Fruit fly (Drosophila melanogaster): Measurements from ENCODE around the gene repo.

The repo gene

dm6 chr3R:18198518-18199118 lies 37.4 kb upstream of the repo start (continued):
- TF ChIP-seq exex (tag; optimal IDR thresholded peaks at IDR 0.05): no peak
- peak; percentile 57 for TF ChIP-seq bab2 (GFP tag; optimal IDR thresholded peaks at IDR 0.05)
- peak; percentile 39 for TF ChIP-seq CG12744 (GFP tag; optimal IDR thresholded peaks at IDR 0.05)
- peak; percentile 68 for TF ChIP-seq CG17568 (GFP tag; optimal IDR thresholded peaks at IDR 0.05)
- no peak for TF ChIP-seq CG32767 (GFP tag; IDR thresholded peaks at IDR 0.05)
- TF ChIP-seq Mes4 (GFP tag; optimal IDR thresholded peaks at IDR 0.05): peak; percentile 38
- peak; percentile 81 for TF ChIP-seq sd (tag; optimal IDR thresholded peaks at IDR 0.05)
- TF ChIP-seq bigmax (GFP tag; optimal IDR thresholded peaks at IDR 0.05): no peak
- TF ChIP-seq CG32532 (GFP tag; IDR thresholded peaks at IDR 0.05): no peak
- TF ChIP-seq CG17612 (GFP tag; IDR thresholded peaks at IDR 0.05): no peak
- TF ChIP-seq CG5180 (GFP tag; optimal IDR thresholded peaks at IDR 0.05): peak; percentile 54
- peak; percentile 16 for TF ChIP-seq sima (GFP tag; optimal IDR thresholded peaks at IDR 0.05)
- TF ChIP-seq CG43689 (GFP tag; IDR thresholded peaks at IDR 0.05): no peak
- TF ChIP-seq wdn (GFP tag; IDR thresholded peaks at IDR 0.05): no peak
- TF ChIP-seq insv (GFP tag; optimal IDR thresholded peaks at IDR 0.05): no peak
- peak; percentile 10 for TF ChIP-seq CG4820 (GFP tag; optimal IDR thresholded peaks at IDR 0.05)
- peak; percentile 70 for TF ChIP-seq BtbVII (GFP tag; optimal IDR thresholded peaks at IDR 0.05)
- TF ChIP-seq Dp (GFP tag; optimal IDR thresholded peaks at IDR 0.05): no peak
- peak; percentile 82 for TF ChIP-seq wek (GFP tag; optimal IDR thresholded peaks at IDR 0.05)
- peak; percentile 75 for TF ChIP-seq Asciz (GFP tag; optimal IDR thresholded peaks at IDR 0.05)
- TF ChIP-seq CG12769 (tag; optimal IDR thresholded peaks at IDR 0.05): peak; percentile 34
- no peak for TF ChIP-seq CG10366 (GFP tag; IDR thresholded peaks at IDR 0.05)
- no peak for TF ChIP-seq sug (tag; optimal IDR thresholded peaks at IDR 0.05)
- TF ChIP-seq CG17385 (GFP tag; optimal IDR thresholded peaks at IDR 0.05): no peak
- peak; percentile 91 for TF ChIP-seq cg (GFP tag; optimal IDR thresholded peaks at IDR 0.05)
- peak; percentile 57 for TF ChIP-seq CG4328 (GFP tag; optimal IDR thresholded peaks at IDR 0.05)
- no peak for TF ChIP-seq ranshi (GFP tag; IDR thresholded peaks at IDR 0.05)
- TF ChIP-seq gt (GFP tag; IDR thresholded peaks at IDR 0.05): no peak
- no peak for TF ChIP-seq aop (GFP tag; IDR thresholded peaks at IDR 0.05)
- TF ChIP-seq CG1602 (GFP tag; optimal IDR thresholded peaks at IDR 0.05): peak; percentile 4
- no peak for TF ChIP-seq Myb (GFP tag; optimal IDR thresholded peaks at IDR 0.05)
- TF ChIP-seq CG15073 (GFP tag; optimal IDR thresholded peaks at IDR 0.05): no peak
- peak; percentile 18 for TF ChIP-seq her (GFP tag; optimal IDR thresholded peaks at IDR 0.05)
- TF ChIP-seq oc (tag; optimal IDR thresholded peaks at IDR 0.05): no peak
- no peak for TF ChIP-seq Optix (GFP tag; IDR thresholded peaks at IDR 0.05)
- peak; percentile 18 for TF ChIP-seq CG12155 (GFP tag; optimal IDR thresholded peaks at IDR 0.05)
- TF ChIP-seq Hand (GFP tag; optimal IDR thresholded peaks at IDR 0.05): peak; percentile 49
- peak; percentile 37 for TF ChIP-seq Bdp1 (GFP tag; optimal IDR thresholded peaks at IDR 0.05)
- TF ChIP-seq CG18764 (GFP tag; optimal IDR thresholded peaks at IDR 0.05): peak; percentile 41
- peak; percentile 5 for TF ChIP-seq run (tag; optimal IDR thresholded peaks at IDR 0.05)
- TF ChIP-seq CG5953 (GFP tag; IDR thresholded peaks at IDR 0.05): no peak
- TF ChIP-seq CG12071 (GFP tag; optimal IDR thresholded peaks at IDR 0.05): peak; percentile 74
- no peak for TF ChIP-seq CG7357 (GFP tag; IDR thresholded peaks at IDR 0.05)
- TF ChIP-seq ttk (GFP tag; IDR thresholded peaks at IDR 0.05): no peak
- no peak for TF ChIP-seq nerfin-2 (GFP tag; IDR thresholded peaks at IDR 0.05; ENCODE audit: partially characterized antibody)
- TF ChIP-seq CG10979 (tag; optimal IDR thresholded peaks at IDR 0.05): no peak
- TF ChIP-seq scrt (GFP tag; optimal IDR thresholded peaks at IDR 0.05): peak; percentile 58
- peak; percentile 63 for TF ChIP-seq cwo (GFP tag; optimal IDR thresholded peaks at IDR 0.05)
- TF ChIP-seq Opbp (GFP tag; IDR thresholded peaks at IDR 0.05; ENCODE audit: partially characterized antibody): no peak
- TF ChIP-seq nmo (GFP tag; optimal IDR thresholded peaks at IDR 0.05): no peak
